Fruit fly (Drosophila melanogaster) whole organism, pupa: ENCODE measurements around the gene Pgls.

Experiments used
- CG12605 ChIP-seq: fragments of 200-800 bp; sonication (Bioruptor generic); IDR thresholded peaks from 2 replicates; pipeline ENCODE4 v1.3.6; 2022; ENCODE audit warnings: missing biosample characterization, missing genetic modification characterization
- CG13204 ChIP-seq: fragments of 200-800 bp; sonication (Bioruptor generic); optimal IDR thresholded peaks from 2 replicates; lab custom pipeline; 2018; ENCODE audit warnings: missing biosample characterization, mild to moderate bottlenecking, missing genetic modification characterization, moderate library complexity
- CG32121 ChIP-seq: fragments of 200-800 bp; sonication (Bioruptor generic); IDR thresholded peaks from 2 replicates; pipeline ENCODE4 v1.3.6; 2022; ENCODE audit warnings: missing biosample characterization, missing genetic modification characterization
- CG34367 ChIP-seq: fragments of 200-800 bp; sonication (Bioruptor generic); optimal IDR thresholded peaks from 2 replicates; lab custom pipeline; 2018; ENCODE audit warnings: missing biosample characterization, mild to moderate bottlenecking, missing genetic modification characterization
- CG4496 ChIP-seq: fragments of 200-800 bp; sonication (Bioruptor generic); IDR thresholded peaks from 3 replicates; pipeline ENCODE4 v1.3.6; 2022; ENCODE audit warnings: missing biosample characterization, missing genetic modification characterization
- CG8159 ChIP-seq: fragments of 200-800 bp; sonication (Bioruptor generic); optimal IDR thresholded peaks from 3 replicates; lab custom pipeline; 2018; ENCODE audit warnings: missing biosample characterization, mild to moderate bottlenecking, missing genetic modification characterization, moderate library complexity
- Pif1B ChIP-seq: fragments of 200-800 bp; sonication (Bioruptor generic); optimal IDR thresholded peaks from 3 replicates; lab custom pipeline; 2016; ENCODE audit warnings: missing biosample characterization, missing genetic modification characterization

DNA sequence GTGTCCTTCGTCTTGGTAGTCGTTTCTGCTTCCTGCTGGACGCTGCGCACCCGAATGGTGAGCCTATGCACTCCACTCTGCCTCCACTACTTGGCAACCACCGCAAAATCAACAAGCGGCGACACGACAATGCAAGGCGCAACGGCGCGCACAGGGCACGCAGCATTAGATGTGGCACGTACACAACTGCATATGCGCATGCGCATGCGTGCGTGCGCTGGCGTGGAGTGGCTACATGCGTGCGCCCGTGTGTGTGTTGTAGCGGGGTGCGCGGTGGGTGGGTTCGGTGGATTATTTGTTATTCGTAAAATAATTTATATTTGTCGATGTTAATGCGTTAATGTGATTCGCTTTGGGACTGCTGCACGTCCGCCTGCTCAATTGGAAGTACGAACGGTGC lies 11.6 kb upstream of the Pgls start:
- TF ChIP-seq CG4496 (GFP tag; lab: Robert Waterston, UW) = no peak
- no peak for TF ChIP-seq CG34367 (tag; lab: Kevin White, UChicago)
- no peak for TF ChIP-seq Pif1B
- no peak for TF ChIP-seq CG8159 (tag; lab: Kevin White, UChicago)
- no peak for TF ChIP-seq CG12605
- TF ChIP-seq CG13204 (GFP tag; lab: Kevin White, UChicago) = no peak
- no peak for TF ChIP-seq CG32121 (GFP tag; lab: Robert Waterston, UW)
